Worm (Caenorhabditis elegans): ENCODE measurements around the gene K01D12.10.
A peak's percentile ranks its signal among the peaks of the same experiment; 100 is the strongest.

Gene K01D12.10

DNA sequence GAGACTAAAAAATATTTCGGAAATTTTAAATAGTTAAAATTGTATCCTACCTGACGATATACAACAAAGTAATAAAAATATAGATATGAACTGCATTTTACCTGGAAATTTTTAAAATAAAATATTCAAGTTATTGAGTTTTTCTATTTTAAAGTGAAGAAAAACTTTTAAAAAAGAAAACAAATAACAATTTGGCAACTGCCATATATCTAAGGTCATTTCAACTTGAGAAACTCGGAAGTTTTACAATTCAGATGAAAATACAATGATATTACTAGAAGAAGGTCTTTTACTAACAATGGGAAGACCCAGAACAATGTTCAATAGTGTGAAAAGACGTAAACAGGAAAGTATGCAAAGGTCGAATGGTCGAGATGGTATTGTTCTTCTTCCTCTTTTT lies 43.9 kb downstream of the K01D12.10 start, which contains the start of gene C54D10.10:
Gene C54D10.10 (minus strand): TSS at position 101 of the 400 bp plus-strand sequence.
- TF ChIP-seq madf-3 (GFP tag; IDR thresholded peaks at IDR 0.05) (no peak), unc-130 (GFP tag; optimal IDR thresholded peaks at IDR 0.05) (no peak), ZK185.1 (tag; optimal IDR thresholded peaks at IDR 0.05; ENCODE audit: poor library complexity, severe bottlenecking) (no peak), snpc-4 (GFP tag; optimal IDR thresholded peaks at IDR 0.05) (no peak), snpc-4 (tag; optimal IDR thresholded peaks at IDR 0.05) (no peak), ztf-22 (GFP tag; optimal IDR thresholded peaks at IDR 0.05) (no peak), ztf-28 (GFP tag; IDR thresholded peaks at IDR 0.05) (no peak)

DNA sequence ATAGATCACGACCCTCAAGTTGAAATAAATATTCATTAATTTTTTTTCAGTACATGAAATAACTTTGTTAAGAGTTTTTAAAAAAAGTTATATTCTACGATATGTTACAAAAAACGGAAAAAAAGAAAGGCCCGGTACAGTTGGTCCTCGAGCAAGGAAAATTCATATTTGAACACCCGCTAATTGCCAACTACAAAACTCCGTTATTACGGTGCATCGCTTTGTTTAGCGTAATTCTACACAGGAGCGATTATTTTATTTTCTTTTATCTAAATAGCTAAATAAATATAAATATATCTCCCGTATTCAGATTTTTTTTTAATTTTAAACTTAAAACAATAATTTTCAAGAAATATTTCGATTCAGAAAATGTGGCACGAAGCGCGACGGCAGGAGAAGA lies 44.4 kb downstream of the K01D12.10 start, which contains the start of gene F28C1.1:
Gene F28C1.1 (plus strand): TSS at position 365 of the 400 bp plus-strand sequence.
- peak; percentile 93 for TF ChIP-seq attf-3 (GFP tag; conservative IDR thresholded peaks at IDR 0.05)
- no peak for TF ChIP-seq egl-44 (GFP tag; IDR thresholded peaks at IDR 0.05)
- TF ChIP-seq dox-1 (GFP tag; IDR thresholded peaks at IDR 0.05), result no peak
- no peak for TF ChIP-seq F57A8.1 (GFP tag; optimal IDR thresholded peaks at IDR 0.05)
- peak; percentile 7 for TF ChIP-seq dpl-1 (GFP tag; optimal IDR thresholded peaks at IDR 0.05)
- peak; percentile 51 for TF ChIP-seq efl-1 (GFP tag; optimal IDR thresholded peaks at IDR 0.05)
- TF ChIP-seq lin-40 (tag; optimal IDR thresholded peaks at IDR 0.05), result no peak
- TF ChIP-seq die-1 (tag; optimal IDR thresholded peaks at IDR 0.05), result no peak
- no peak for TF ChIP-seq snpc-1.3 (tag; optimal IDR thresholded peaks at IDR 0.05; ENCODE audit: insufficient read depth)

DNA sequence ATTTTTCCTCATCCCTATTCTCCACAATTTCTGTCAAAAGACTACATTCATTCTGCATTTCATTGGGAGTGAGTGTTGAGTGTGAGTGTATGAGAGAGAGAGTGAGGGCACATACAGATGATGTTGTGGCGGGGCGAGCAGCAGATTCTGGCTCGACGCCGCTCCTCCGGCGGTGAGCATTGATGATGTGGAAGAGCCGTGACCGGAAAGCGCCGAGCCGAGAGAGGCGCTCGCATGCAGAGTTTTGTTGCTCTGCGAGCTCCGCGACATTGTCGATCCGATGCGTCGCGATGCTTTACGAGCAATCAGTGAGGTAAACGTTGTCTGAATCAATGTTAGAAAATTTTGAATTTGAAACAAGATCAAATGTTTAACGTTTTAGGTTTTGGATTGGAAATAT lies 49.7 kb downstream of the K01D12.10 start:
- TF ChIP-seq ztf-6 (GFP tag; IDR thresholded peaks at IDR 0.05), result no peak
- TF ChIP-seq dpff-1 (tag; optimal IDR thresholded peaks at IDR 0.05), result no peak
- no peak for TF ChIP-seq cebp-1 (GFP tag; IDR thresholded peaks at IDR 0.05)
- no peak for TF ChIP-seq cebp-1 (tag; optimal IDR thresholded peaks at IDR 0.05)
- TF ChIP-seq egrh-3 (GFP tag; IDR thresholded peaks at IDR 0.05), result peak; percentile 81; the same call in 1 of the 2 replicates
- TF ChIP-seq hmg-1.2 (GFP tag; IDR thresholded peaks at IDR 0.05), result 0 out of 2 replicates have a peak, but pooled peaks have one; percentile 4
- no peak for TF ChIP-seq akir-1 (GFP tag; optimal IDR thresholded peaks at IDR 0.05)

All from whole organism, young adult.